Worm (Caenorhabditis elegans): ENCODE data around the gene wdr-48.
A peak's percentile ranks its signal among the peaks of the same experiment; 100 is the strongest.

wdr-48 gene

ce11 chrIII:4568455-4568854 lies 10.2 kb upstream of the wdr-48 start, which contains the start of gene idhg-1 (continued):
- no peak for TF ChIP-seq cebp-2 (GFP tag; IDR thresholded peaks at IDR 0.05)
- no peak for TF ChIP-seq lir-1 (GFP tag; conservative IDR thresholded peaks at IDR 0.05)
- TF ChIP-seq T07F8.4 (tag; optimal IDR thresholded peaks at IDR 0.05) = no peak
- peak; percentile 74 for TF ChIP-seq madf-6 (GFP tag; IDR thresholded peaks at IDR 0.05)
- no peak for TF ChIP-seq F49E8.2 (tag; optimal IDR thresholded peaks at IDR 0.05; ENCODE audit: insufficient read depth)
- TF ChIP-seq Y95B8A.8 (GFP tag; IDR thresholded peaks at IDR 0.05) = no peak
- no peak for TF ChIP-seq T26A5.8 (tag; optimal IDR thresholded peaks at IDR 0.05)
- TF ChIP-seq hsf-1 (GFP tag; IDR thresholded peaks at IDR 0.05) = no peak
- TF ChIP-seq Y67H2A.10 (GFP tag; conservative IDR thresholded peaks at IDR 0.05) = no peak
- no peak; the same call in 1 of the 2 replicates for TF ChIP-seq B0336.3 (GFP tag; IDR thresholded peaks at IDR 0.05)
- peak; percentile 65 for TF ChIP-seq unc-130 (GFP tag; optimal IDR thresholded peaks at IDR 0.05)
- TF ChIP-seq rpc-1 (optimal IDR thresholded peaks at IDR 0.05) = peak; percentile 55
- TF ChIP-seq rpc-1 (tag; optimal IDR thresholded peaks at IDR 0.05) = no peak
- no peak for TF ChIP-seq ztf-22 (GFP tag; optimal IDR thresholded peaks at IDR 0.05)
- no peak for TF ChIP-seq ets-4 (GFP tag; optimal IDR thresholded peaks at IDR 0.05)
- peak; percentile 80 for TF ChIP-seq him-1 (tag; optimal IDR thresholded peaks at IDR 0.05)

- TF ChIP-seq bed-2 (GFP tag; IDR thresholded peaks at IDR 0.05) (no peak), somi-1 (GFP tag; optimal IDR thresholded peaks at IDR 0.05) (no peak), zfh-2 (GFP tag; conservative IDR thresholded peaks at IDR 0.05) (no peak), unc-62 (GFP tag; optimal IDR thresholded peaks at IDR 0.05) (no peak), F10E7.11 (tag; optimal IDR thresholded peaks at IDR 0.05) (no peak), attf-5 (GFP tag; optimal IDR thresholded peaks at IDR 0.05) (no peak), Y53F4B.3 (GFP tag; IDR thresholded peaks at IDR 0.05) (no peak), T07F8.4 (tag; optimal IDR thresholded peaks at IDR 0.05) (no peak), lag-1 (GFP tag; IDR thresholded peaks at IDR 0.05) (no peak), dox-1 (GFP tag; IDR thresholded peaks at IDR 0.05) (no peak), ztf-6 (GFP tag; IDR thresholded peaks at IDR 0.05) (no peak), C17E4.6 (GFP tag; IDR thresholded peaks at IDR 0.05) (no peak), Y95B8A.8 (GFP tag; IDR thresholded peaks at IDR 0.05) (no peak), ceh-27 (GFP tag; optimal IDR thresholded peaks at IDR 0.05) (no peak), pbrm-1 (GFP tag; IDR thresholded peaks at IDR 0.05) (no peak)
These were observed 2.8 kb downstream of the wdr-48 start, which contains the start of gene F35G12.12 for ce11 chrIII:4581495-4581894. TSS of gene F35G12.12 (plus strand) at chrIII:4581795.

ce11 chrIII:4584068-4584566 lies 5.5 kb downstream of the wdr-48 start, which contains the start of gene F35G12.5:
TSS of gene F35G12.5 (plus strand) at chrIII:4584118.
- TF ChIP-seq nfyb-1 (GFP tag; IDR thresholded peaks at IDR 0.05) (peak; percentile 81), pbrm-1 (GFP tag; IDR thresholded peaks at IDR 0.05) (no peak)

- TF ChIP-seq tlf-1 (GFP tag; optimal IDR thresholded peaks at IDR 0.05) (peak; percentile 62), F22D6.2 (tag; optimal IDR thresholded peaks at IDR 0.05) (no peak), madf-6 (GFP tag; IDR thresholded peaks at IDR 0.05) (peak; percentile 96), sdz-38 (tag; optimal IDR thresholded peaks at IDR 0.05) (no peak), C06A6.2 (GFP tag; conservative IDR thresholded peaks at IDR 0.05) (no peak), ets-4 (GFP tag; optimal IDR thresholded peaks at IDR 0.05) (no peak), tbp1 (GFP tag; optimal IDR thresholded peaks at IDR 0.05) (peak; percentile 30), C17E4.6 (GFP tag; IDR thresholded peaks at IDR 0.05) (peak; percentile 51; the same call in 1 of the 2 replicates), cebp-1 (GFP tag; IDR thresholded peaks at IDR 0.05) (no peak), cebp-1 (tag; optimal IDR thresholded peaks at IDR 0.05) (peak; percentile 26), ekl-4 (GFP tag; IDR thresholded peaks at IDR 0.05) (peak; percentile 66), snpc-1.3 (tag; optimal IDR thresholded peaks at IDR 0.05; ENCODE audit: insufficient read depth) (peak; percentile 24), die-1 (tag; optimal IDR thresholded peaks at IDR 0.05) (peak; percentile 24), F33H1.4 (GFP tag; IDR thresholded peaks at IDR 0.05) (peak; percentile 70), ztf-25 (GFP tag; IDR thresholded peaks at IDR 0.05) (0 out of 2 replicates have a peak, but pooled peaks have one; percentile 28), F37B4.10 (GFP tag; IDR thresholded peaks at IDR 0.05) (0 out of 2 replicates have a peak, but pooled peaks have one; percentile 15), hmg-20 (GFP tag; IDR thresholded peaks at IDR 0.05) (no peak), lin-35 (GFP tag; optimal IDR thresholded peaks at IDR 0.05) (peak in 1 of 3 experiments; percentile 62), attf-5 (GFP tag; optimal IDR thresholded peaks at IDR 0.05) (peak; percentile 21)
These were observed 8.5 kb downstream of the wdr-48 start, which contains the start of the genes F35G12.7 and smc-4 for ce11 chrIII:4587177-4587576. TSS of gene F35G12.7 (minus strand) at chrIII:4587330. TSS of gene smc-4 (plus strand) at chrIII:4587501.

All from whole organism, young adult.